Worm (Caenorhabditis elegans): ENCODE results near the gene Y73F8A.23.

DNA sequence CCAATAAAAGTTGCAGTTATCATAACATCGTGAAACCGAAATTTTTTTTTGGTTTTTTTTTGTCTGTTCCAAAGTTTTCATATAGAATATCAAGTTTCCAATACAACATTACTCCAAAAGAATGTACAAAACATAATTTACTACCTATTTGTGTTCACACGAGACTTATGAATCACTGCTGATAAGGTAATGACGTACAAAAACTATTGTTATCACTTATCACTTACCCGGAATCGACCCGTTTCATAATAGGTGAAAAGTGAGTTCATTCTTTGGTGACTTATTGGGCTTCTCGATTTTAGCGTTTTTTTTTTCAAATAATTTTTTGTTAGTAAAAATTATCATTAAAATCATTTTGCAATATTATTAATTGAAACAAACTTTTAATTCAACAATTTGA is 51.2 kb downstream of the Y73F8A.23 start:
- TF ChIP-seq med-1 (GFP tag; optimal IDR thresholded peaks at IDR 0.05; ENCODE audit: insufficient read depth): no peak
- no peak for TF ChIP-seq ztf-23 (GFP tag; IDR thresholded peaks at IDR 0.05)
- TF ChIP-seq flt-1 (GFP tag; IDR thresholded peaks at IDR 0.05): no peak
- no peak for TF ChIP-seq ref-1 (GFP tag; conservative IDR thresholded peaks at IDR 0.05)
- TF ChIP-seq ztf-29 (GFP tag; IDR thresholded peaks at IDR 0.05): no peak
- TF ChIP-seq tab-1 (GFP tag; IDR thresholded peaks at IDR 0.05): no peak
- TF ChIP-seq cog-1 (tag; optimal IDR thresholded peaks at IDR 0.05): no peak
- no peak for TF ChIP-seq T22C8.4 (GFP tag; IDR thresholded peaks at IDR 0.05)
- no peak for TF ChIP-seq klf-2 (GFP tag; conservative IDR thresholded peaks at IDR 0.05)
